Fruit fly (Drosophila melanogaster) whole organism, adult: Measurements from ENCODE around the gene TwdlY.

Experiments
- CG12768 ChIP-seq: fragments of 200-800 bp; sonication (Bioruptor generic); optimal IDR thresholded peaks from 2 replicates; lab custom pipeline; 2017; ENCODE audit warnings: missing biosample characterization, missing genetic modification characterization, mild to moderate bottlenecking, moderate library complexity, missing genetic modification reagents
- CG1620 ChIP-seq: fragments of 200-800 bp; sonication (Bioruptor generic); optimal IDR thresholded peaks from 2 replicates; lab custom pipeline; 2016; ENCODE audit warnings: missing biosample characterization, missing genetic modification characterization
- CG5204 ChIP-seq: fragments of 200-800 bp; sonication (Bioruptor generic); optimal IDR thresholded peaks from 2 replicates; lab custom pipeline; 2016; ENCODE audit warnings: missing biosample characterization, missing genetic modification characterization
- cic ChIP-seq: fragments of 200-800 bp; sonication (Bioruptor generic); optimal IDR thresholded peaks from 2 replicates; lab custom pipeline; 2017; ENCODE audit warnings: missing biosample characterization, mild to moderate bottlenecking, missing genetic modification characterization, moderate library complexity
- pad ChIP-seq: fragments of 200-800 bp; sonication (Bioruptor generic); optimal IDR thresholded peaks from 3 replicates; lab custom pipeline; 2017; ENCODE audit warnings: missing biosample characterization, missing genetic modification characterization, mild to moderate bottlenecking, moderate library complexity, missing genetic modification reagents
- tj ChIP-seq: fragments of 200-800 bp; sonication (Bioruptor generic); optimal IDR thresholded peaks from 3 replicates; lab custom pipeline; 2017; ENCODE audit warnings: missing biosample characterization, mild to moderate bottlenecking, missing genetic modification characterization, moderate library complexity

DNA sequence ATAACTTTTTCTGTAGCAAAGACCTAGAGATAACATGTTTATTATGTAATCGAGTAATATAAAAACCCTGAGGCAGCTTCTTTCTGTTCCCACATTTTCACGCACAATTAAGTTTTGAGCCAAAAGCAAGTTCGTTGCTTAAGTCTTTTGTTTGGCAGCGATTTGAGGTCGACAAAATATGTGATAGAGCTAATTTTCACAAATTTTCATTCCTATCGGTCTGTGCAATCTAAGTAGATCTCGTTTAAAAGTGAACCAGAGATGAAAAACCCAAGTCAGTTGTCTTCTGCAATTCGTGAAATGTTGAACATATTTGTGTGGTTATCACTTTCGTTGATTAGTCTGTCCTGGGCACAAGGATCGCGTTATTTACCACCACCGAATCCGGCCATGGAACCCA is 3.1 kb downstream of the TwdlY start, which contains the start of gene TwdlZ:
- TF ChIP-seq CG5204 (GFP tag; lab: Kevin White, UChicago) (no peak), tj (GFP tag; lab: Kevin White, UChicago) (no peak), CG1620 (GFP tag; lab: Kevin White, UChicago) (no peak), CG12768 (no peak), cic (no peak), pad (GFP tag; lab: Kevin White, UChicago) (no peak)
